Fruit fly (Drosophila melanogaster) whole organism, embryonic: ENCODE measurements around the gene Peritrophin-A.
"Not testable (repeated sequence)": the region's sequence is repeated elsewhere in the genome, so short reads cannot be mapped to it uniquely, and the experiment has no call there.

Experiments used
- Adf1 ChIP-seq: fragments of 200-800 bp; sonication (Bioruptor generic); IDR thresholded peaks from 2 replicates; pipeline ENCODE4 v1.3.6; 2022; ENCODE audit warnings: missing biosample characterization, missing genetic modification characterization
- Blimp-1 ChIP-seq: fragments of 200-800 bp; sonication (Bioruptor generic); optimal IDR thresholded peaks from 3 replicates; lab custom pipeline; 2018; ENCODE audit warnings: missing biosample characterization, missing genetic modification characterization, mild to moderate bottlenecking, moderate library complexity, missing genetic modification reagents
- C15 ChIP-seq: fragments of 200-800 bp; sonication (Bioruptor generic); IDR thresholded peaks from 3 replicates; pipeline ENCODE4 v1.3.6; 2022; ENCODE audit warnings: missing biosample characterization, missing genetic modification characterization
- CG1024 ChIP-seq: fragments of 200-800 bp; sonication (Bioruptor generic); IDR thresholded peaks from 2 replicates; pipeline ENCODE4 v1.3.6; 2022; ENCODE audit warnings: missing biosample characterization, missing genetic modification characterization
- CG10959 ChIP-seq: fragments of 200-800 bp; sonication (Bioruptor generic); IDR thresholded peaks from 2 replicates; pipeline ENCODE4 v1.3.6; 2022; ENCODE audit warnings: missing biosample characterization, missing genetic modification characterization
- CG11085 ChIP-seq: fragments of 200-800 bp; sonication (Bioruptor generic); IDR thresholded peaks from 2 replicates; pipeline ENCODE4 v1.3.6; 2022; ENCODE audit warnings: missing biosample characterization, missing genetic modification characterization
- CG12769 ChIP-seq: fragments of 200-800 bp; sonication (Bioruptor generic); optimal IDR thresholded peaks from 2 replicates; lab custom pipeline; 2019; ENCODE audit warnings: missing biosample characterization, mild to moderate bottlenecking, missing genetic modification characterization, moderate library complexity
- CG14860 ChIP-seq: fragments of 200-800 bp; sonication (Bioruptor generic); IDR thresholded peaks from 3 replicates; pipeline ENCODE4 v1.3.6; 2022; ENCODE audit warnings: missing biosample characterization, missing genetic modification characterization; ENCODE audit not compliant: partially characterized antibody
- CG15479 ChIP-seq: fragments of 200-800 bp; sonication (Bioruptor generic); optimal IDR thresholded peaks from 3 replicates; lab custom pipeline; 2019; ENCODE audit warnings: missing biosample characterization, mild to moderate bottlenecking, missing genetic modification characterization, moderate library complexity
- CG15696 ChIP-seq: fragments of 200-800 bp; sonication (Bioruptor generic); optimal IDR thresholded peaks from 2 replicates; lab custom pipeline; 2019; ENCODE audit warnings: missing biosample characterization, mild to moderate bottlenecking, missing genetic modification characterization, moderate library complexity
- CG17385 ChIP-seq: fragments of 200-800 bp; sonication (Bioruptor generic); optimal IDR thresholded peaks from 3 replicates; lab custom pipeline; 2018; ENCODE audit warnings: missing biosample characterization, mild to moderate bottlenecking, missing genetic modification characterization
- CG1832 ChIP-seq: fragments of 200-800 bp; sonication (Bioruptor generic); optimal IDR thresholded peaks from 2 replicates; lab custom pipeline; 2017; ENCODE audit warnings: missing biosample characterization, mild to moderate bottlenecking, missing genetic modification characterization, inconsistent platforms
- CG3163 ChIP-seq: fragments of 200-800 bp; sonication (Bioruptor generic); optimal IDR thresholded peaks from 3 replicates; lab custom pipeline; 2016; ENCODE audit warnings: missing biosample characterization, missing genetic modification characterization
- CG4360 ChIP-seq: fragments of 200-800 bp; sonication (Bioruptor generic); IDR thresholded peaks from 2 replicates; pipeline ENCODE4 v1.3.6; 2022; ENCODE audit warnings: missing biosample characterization, missing genetic modification characterization
- CG6654 ChIP-seq: fragments of 200-800 bp; sonication (Bioruptor generic); optimal IDR thresholded peaks from 2 replicates; lab custom pipeline; 2017; ENCODE audit warnings: missing biosample characterization, mild to moderate bottlenecking, missing genetic modification characterization
- CG6689 ChIP-seq: fragments of 200-800 bp; sonication (Bioruptor generic); IDR thresholded peaks from 2 replicates; pipeline ENCODE4 v1.3.6; 2022; ENCODE audit warnings: missing biosample characterization, missing genetic modification characterization
- CG8478 ChIP-seq: fragments of >200 bp; optimal IDR thresholded peaks from 2 replicates; lab custom pipeline; 2018
- CrebB ChIP-seq: fragments of 200-800 bp; sonication (Bioruptor generic); optimal IDR thresholded peaks from 3 replicates; lab custom pipeline; 2018; ENCODE audit warnings: missing biosample characterization, mild to moderate bottlenecking, missing genetic modification characterization
- Deaf1 ChIP-seq: fragments of 200-800 bp; optimal IDR thresholded peaks from 3 replicates; lab custom pipeline; 2019; ENCODE audit warnings: missing biosample characterization, mild to moderate bottlenecking, missing genetic modification characterization, moderate library complexity
- Drgx ChIP-seq: fragments of 200-800 bp; sonication (Bioruptor generic); IDR thresholded peaks from 2 replicates; pipeline ENCODE4 v1.3.6; 2022; ENCODE audit warnings: missing biosample characterization, missing genetic modification characterization
- Ets65A ChIP-seq: fragments of 200-800 bp; sonication (Bioruptor generic); peaks from one replicate; lab custom pipeline; 2016; ENCODE audit warnings: missing biosample characterization, missing genetic modification characterization
- Fer1 ChIP-seq: fragments of 200-800 bp; sonication (Bioruptor generic); optimal IDR thresholded peaks from 2 replicates; lab custom pipeline; 2017; ENCODE audit warnings: missing biosample characterization, mild to moderate bottlenecking, missing genetic modification characterization
- Med ChIP-seq: fragments of 200-800 bp; sonication (Bioruptor generic); peaks from one replicate; lab custom pipeline; 2016; ENCODE audit warnings: missing biosample characterization, missing genetic modification characterization, mild to moderate bottlenecking, inconsistent platforms, moderate library complexity
- NC2β ChIP-seq: fragments of 200-800 bp; sonication (Bioruptor generic); optimal IDR thresholded peaks from 2 replicates; lab custom pipeline; 2016; ENCODE audit warnings: missing biosample characterization, missing genetic modification characterization
- Optix ChIP-seq: fragments of 200-800 bp; sonication (Bioruptor generic); IDR thresholded peaks from 3 replicates; pipeline ENCODE4 v1.3.6; 2022; ENCODE audit warnings: missing biosample characterization, missing genetic modification characterization
- Vsx1 ChIP-seq: fragments of 200-800 bp; sonication (Bioruptor generic); optimal IDR thresholded peaks from 2 replicates; lab custom pipeline; 2017; ENCODE audit warnings: missing biosample characterization, mild to moderate bottlenecking, missing genetic modification characterization, missing genetic modification reagents
- abd-A ChIP-seq: fragments of 200-800 bp; sonication (Bioruptor generic); optimal IDR thresholded peaks from 3 replicates; lab custom pipeline; 2019; ENCODE audit warnings: missing biosample characterization, mild to moderate bottlenecking, missing genetic modification characterization, moderate library complexity
- ap ChIP-seq: fragments of 200-800 bp; sonication (Bioruptor generic); IDR thresholded peaks from 2 replicates; pipeline ENCODE4 v1.3.6; 2022; ENCODE audit warnings: missing biosample characterization, missing genetic modification characterization
- ash1 ChIP-seq: fragments of 200-800 bp; sonication (Bioruptor generic); optimal IDR thresholded peaks from 2 replicates; lab custom pipeline; 2018; ENCODE audit warnings: missing biosample characterization, mild to moderate bottlenecking, missing genetic modification characterization
- br ChIP-seq: fragments of >200 bp; optimal IDR thresholded peaks from 2 replicates; lab custom pipeline; 2017
- chm ChIP-seq: fragments of 200-800 bp; sonication (Bioruptor generic); IDR thresholded peaks from 2 replicates; pipeline ENCODE4 v1.3.6; 2022; ENCODE audit warnings: missing biosample characterization, missing genetic modification characterization
- chn ChIP-seq: fragments of 200-800 bp; sonication (Bioruptor generic); optimal IDR thresholded peaks from 2 replicates; lab custom pipeline; 2016; ENCODE audit warnings: missing biosample characterization, missing genetic modification characterization
- dati ChIP-seq: fragments of 200-800 bp; sonication (Bioruptor generic); IDR thresholded peaks from 2 replicates; pipeline ENCODE4 v1.3.6; 2022; ENCODE audit warnings: missing biosample characterization, missing genetic modification characterization
- dysf ChIP-seq: fragments of 200-800 bp; sonication (Bioruptor generic); IDR thresholded peaks from 3 replicates; pipeline ENCODE4 v1.3.6; 2022; ENCODE audit warnings: missing biosample characterization, missing genetic modification characterization
- eve ChIP-seq, 2 experiments: fragments of >200 bp; optimal IDR thresholded peaks; 2 replicates each; lab custom pipeline; 2017; ENCODE audit warnings: missing biosample characterization in 2 of 2, missing genetic modification characterization in 2 of 2
- mam ChIP-seq: fragments of 200-800 bp; sonication (Bioruptor generic); optimal IDR thresholded peaks from 3 replicates; lab custom pipeline; 2016; ENCODE audit warnings: missing biosample characterization, missing genetic modification characterization
- nau ChIP-seq: fragments of 200-800 bp; sonication (Bioruptor generic); optimal IDR thresholded peaks from 3 replicates; lab custom pipeline; 2017; ENCODE audit warnings: missing biosample characterization, mild to moderate bottlenecking, missing genetic modification characterization, missing genetic modification reagents
- pfk ChIP-seq: fragments of 200-800 bp; sonication (Bioruptor generic); optimal IDR thresholded peaks from 2 replicates; lab custom pipeline; 2018; ENCODE audit warnings: missing biosample characterization, mild to moderate bottlenecking, missing genetic modification characterization, moderate library complexity
- pho ChIP-seq: fragments of 200-800 bp; sonication (Bioruptor generic); optimal IDR thresholded peaks from 2 replicates; lab custom pipeline; 2016; ENCODE audit warnings: missing biosample characterization, missing genetic modification characterization
- sqz ChIP-seq: fragments of 200-800 bp; sonication (Bioruptor generic); optimal IDR thresholded peaks from 3 replicates; lab custom pipeline; 2018; ENCODE audit warnings: missing biosample characterization, mild to moderate bottlenecking, missing genetic modification characterization
- ssp ChIP-seq: fragments of 200-800 bp; sonication (Bioruptor generic); IDR thresholded peaks from 2 replicates; pipeline ENCODE4 v1.3.6; 2022; ENCODE audit warnings: missing biosample characterization, missing genetic modification characterization
- stwl ChIP-seq: fragments of 200-800 bp; sonication (Bioruptor generic); optimal IDR thresholded peaks from 3 replicates; lab custom pipeline; 2018; ENCODE audit warnings: missing biosample characterization, mild to moderate bottlenecking, missing genetic modification characterization, moderate library complexity
- tll ChIP-seq, 2 experiments: fragments of 200-800 bp in 1 of 2; fragments of >200 bp in 1 of 2; sonication (Bioruptor generic) in 1 of 2; optimal IDR thresholded peaks; 2 replicates each; lab custom pipeline; 2017 to 2019; ENCODE audit warnings: missing biosample characterization in 2 of 2, missing genetic modification characterization in 2 of 2, mild to moderate bottlenecking in 1 of 2, moderate library complexity in 1 of 2
- vvl ChIP-seq: fragments of 200-800 bp; sonication (Bioruptor generic); IDR thresholded peaks from 2 replicates; pipeline ENCODE4 v1.3.6; 2022; ENCODE audit warnings: missing biosample characterization, missing genetic modification characterization

Gene Peritrophin-A

dm6 chrX:20244278-20244677 lies at the start of gene Peritrophin-A:
Gene Peritrophin-A (plus strand): TSS chrX:20244647.
- TF ChIP-seq sqz (peak; percentile 67), Drgx (GFP tag; lab: Robert Waterston, UW) (peak; percentile 70), Adf1 (peak; percentile 30; the same call in 1 of the 2 replicates), chm (GFP tag; lab: Robert Waterston, UW) (no peak), CG17385 (peak; percentile 66)

DNA sequence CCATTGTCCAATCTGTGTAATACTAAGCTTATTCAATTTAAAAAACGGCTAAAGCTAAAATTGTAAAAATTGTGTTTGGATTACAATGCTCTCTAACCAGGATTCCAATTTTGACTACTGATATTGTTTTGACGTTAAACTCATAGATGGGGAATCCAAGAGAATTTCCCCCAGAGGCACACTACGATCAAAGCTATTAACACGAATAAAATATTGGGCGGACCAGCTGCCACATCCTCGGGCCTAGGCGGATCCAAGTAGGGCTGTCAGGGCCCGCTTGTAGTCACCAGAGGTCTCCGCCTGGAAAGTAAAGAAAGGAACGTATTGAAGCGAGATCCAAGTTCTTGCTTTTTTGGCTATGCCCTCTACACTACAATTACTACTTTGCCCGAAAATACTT lies 42.6 kb upstream of the Peritrophin-A start, which contains the start of gene SdicA:
Gene SdicA (minus strand): TSS at position 101 of the 400 bp plus-strand sequence.
- TF ChIP-seq Ets65A (GFP tag; lab: Kevin White, UChicago); dati; ssp: not testable (repeated sequence)

dm6 chrX:20209503-20209902 lies 34.9 kb upstream of the Peritrophin-A start, which contains the start of gene SdicB:
Gene SdicB (minus strand): TSS chrX:20209603.
- TF ChIP-seq mam; dysf; Med (GFP tag; lab: Kevin White, UChicago): not testable (repeated sequence)

DNA sequence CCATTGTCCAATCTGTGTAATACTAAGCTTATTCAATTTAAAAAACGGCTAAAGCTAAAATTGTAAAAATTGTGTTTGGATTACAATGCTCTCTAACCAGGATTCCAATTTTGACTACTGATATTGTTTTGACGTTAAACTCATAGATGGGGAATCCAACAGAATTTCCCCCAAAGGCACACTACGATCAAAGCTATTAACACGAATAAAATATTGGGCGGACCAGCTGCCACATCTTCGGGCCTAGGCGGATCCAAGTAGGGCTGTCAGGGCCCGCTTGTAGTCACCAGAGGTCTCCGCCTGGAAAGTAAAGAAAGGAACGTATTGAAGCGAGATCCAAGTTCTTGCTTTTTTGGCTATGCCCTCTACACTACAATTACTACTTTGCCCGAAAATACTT lies 27.3 kb upstream of the Peritrophin-A start, which contains the start of gene SdicC:
Gene SdicC (minus strand): TSS at position 101 of the 400 bp plus-strand sequence.
- not testable (repeated sequence) for TF ChIP-seq NC2β (GFP tag; lab: Kevin White, UChicago); vvl (GFP tag; lab: Robert Waterston, UW); CrebB

DNA sequence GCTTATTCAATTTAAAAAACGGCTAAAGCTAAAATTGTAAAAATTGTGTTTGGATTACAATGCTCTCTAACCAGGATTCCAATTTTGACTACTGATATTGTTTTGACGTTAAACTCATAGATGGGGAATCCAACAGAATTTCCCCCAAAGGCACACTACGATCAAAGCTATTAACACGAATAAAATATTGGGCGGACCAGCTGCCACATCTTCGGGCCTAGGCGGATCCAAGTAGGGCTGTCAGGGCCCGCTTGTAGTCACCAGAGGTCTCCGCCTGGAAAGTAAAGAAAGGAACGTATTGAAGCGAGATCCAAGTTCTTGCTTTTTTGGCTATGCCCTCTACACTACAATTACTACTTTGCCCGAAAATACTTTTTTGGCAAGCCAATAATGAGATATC lies 19.5 kb upstream of the Peritrophin-A start, which contains the start of gene Sdic4:
Gene Sdic4 (minus strand): TSS at position 101 of the 400 bp plus-strand sequence.
- not testable (repeated sequence) for TF ChIP-seq CG8478; pho; CG6689 (GFP tag; lab: Robert Waterston, UW)

DNA sequence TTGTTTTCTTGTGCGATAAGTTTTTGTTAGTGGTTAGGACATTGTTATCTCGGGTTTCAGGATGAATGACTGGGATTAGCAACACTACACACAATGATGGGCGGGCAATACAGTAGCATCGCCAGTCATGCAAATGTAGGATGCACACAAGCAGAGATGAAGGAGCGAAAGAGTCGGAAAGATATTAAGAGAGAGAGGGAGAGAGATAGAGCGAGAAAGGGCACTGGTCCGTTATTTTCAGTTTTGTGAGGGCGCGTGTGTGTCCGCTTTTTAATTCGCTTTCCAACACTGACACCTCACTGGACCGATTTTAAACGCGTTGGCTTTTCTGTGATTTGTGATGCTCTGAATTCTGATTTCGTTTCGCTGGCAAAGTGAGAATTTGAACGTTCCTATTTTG lies 12.8 kb upstream of the Peritrophin-A start:
- TF ChIP-seq C15 (GFP tag; lab: Robert Waterston, UW) (no peak), nau (no peak), Blimp-1 (no peak), CG12769 (no peak), CG3163 (GFP tag; lab: Kevin White, UChicago) (no peak), CG1832 (GFP tag; lab: Kevin White, UChicago) (peak; percentile 53), ap (no peak), chn (GFP tag; lab: Kevin White, UChicago) (no peak), br (lab: Kevin White, UChicago) (no peak), eve (GFP tag; optimal IDR thresholded peaks at IDR 0.05; lab: Kevin White, UChicago) (no peak), CG10959 (GFP tag; lab: Robert Waterston, UW) (no peak), CG14860 (GFP tag; lab: Robert Waterston, UW) (no peak), CG11085 (GFP tag; lab: Robert Waterston, UW) (no peak), ash1 (no peak), CG6654 (GFP tag; lab: Kevin White, UChicago) (no peak), stwl (tag; lab: Kevin White, UChicago) (peak; percentile 86), CG1024 (GFP tag; lab: Robert Waterston, UW) (no peak), CG15479 (GFP tag; lab: Kevin White, UChicago) (peak; percentile 15), Optix (GFP tag; lab: Robert Waterston, UW) (no peak), Deaf1 (no peak), tll (GFP tag; optimal IDR thresholded peaks at IDR 0.05; lab: Kevin White, UChicago) (peak in 1 of 2 experiments; percentile 52), pfk (GFP tag; lab: Kevin White, UChicago) (no peak), CG4360 (GFP tag; lab: Robert Waterston, UW) (no peak), abd-A (tag; lab: Kevin White, UChicago) (no peak), Fer1 (no peak), Vsx1 (GFP tag; lab: Kevin White, UChicago) (no peak), CG15696 (no peak)
